Fruit fly (Drosophila melanogaster) whole organism, wandering third instar larva: ENCODE data around the gene Asator.

ENCODE experiments used
- CG9705 ChIP-seq: fragments of 200-800 bp; sonication (Bioruptor generic); optimal IDR thresholded peaks from 2 replicates; lab custom pipeline; 2018; ENCODE audit warnings: missing biosample characterization, mild to moderate bottlenecking, missing genetic modification characterization
- CrebA ChIP-seq: fragments of 200-800 bp; sonication (Bioruptor generic); optimal IDR thresholded peaks from 2 replicates; lab custom pipeline; 2016; ENCODE audit warnings: missing biosample characterization, mild to moderate bottlenecking, missing genetic modification characterization, borderline replicate concordance
- Dfd ChIP-seq: fragments of >200 bp; optimal IDR thresholded peaks from 2 replicates; lab custom pipeline; 2017; ENCODE audit warnings: missing biosample characterization, missing genetic modification characterization
- Dif ChIP-seq: fragments of 200-275, 200-300 bp; sonication (Bioruptor generic); optimal IDR thresholded peaks from 2 replicates; lab custom pipeline; 2018; ENCODE audit warnings: missing biosample characterization, missing genetic modification characterization; ENCODE audit not compliant: partially characterized antibody
- Hnf4 ChIP-seq: fragments of 200-800 bp; sonication (Bioruptor generic); optimal IDR thresholded peaks from 2 replicates; lab custom pipeline; 2016; ENCODE audit warnings: missing biosample characterization, mild to moderate bottlenecking, missing genetic modification characterization
- Hr78 ChIP-seq: fragments of >200 bp; optimal IDR thresholded peaks from 2 replicates; lab custom pipeline; 2017; ENCODE audit warnings: missing biosample characterization, missing genetic modification characterization
- Hr83 ChIP-seq: fragments of 200-300 bp; sonication (Bioruptor generic); optimal IDR thresholded peaks from 2 replicates; lab custom pipeline; 2016; ENCODE audit warnings: missing biosample characterization, mild to moderate bottlenecking, missing genetic modification characterization, moderate library complexity; ENCODE audit not compliant: poor library complexity, severe bottlenecking
- Jra ChIP-seq: sonication (Bioruptor generic); optimal IDR thresholded peaks from 2 replicates; lab custom pipeline; 2016; ENCODE audit warnings: missing biosample characterization, missing genetic modification characterization
- Mio ChIP-seq: sonication (Bioruptor generic); optimal IDR thresholded peaks from 2 replicates; lab custom pipeline; 2016; ENCODE audit warnings: missing biosample characterization, missing genetic modification characterization
- Myc ChIP-seq: fragments of >200 bp; optimal IDR thresholded peaks from 2 replicates; lab custom pipeline; 2017
- N ChIP-seq: fragments of >200 bp; optimal IDR thresholded peaks from 2 replicates; lab custom pipeline; 2018; ENCODE audit warnings: missing biosample characterization, missing external identifiers, missing genetic modification characterization
- OdsH ChIP-seq: fragments of 200-800 bp; sonication (Bioruptor generic); optimal IDR thresholded peaks from 2 replicates; lab custom pipeline; 2016; ENCODE audit warnings: missing biosample characterization, mild to moderate bottlenecking, missing genetic modification characterization
- Rel ChIP-seq, 2 experiments: fragments of 200-800 bp; sonication (Bioruptor generic) in 1 of 2; optimal IDR thresholded peaks; 2 replicates in 1 of 2; 3 replicates in 1 of 2; lab custom pipeline; 2016 to 2019; ENCODE audit warnings: mild to moderate bottlenecking in 2 of 2, missing biosample characterization in 2 of 2, missing genetic modification characterization in 2 of 2, moderate library complexity in 1 of 2
- Sp1 ChIP-seq: fragments of 200-800 bp; sonication (Bioruptor generic); optimal IDR thresholded peaks from 3 replicates; lab custom pipeline; 2019; ENCODE audit warnings: missing biosample characterization, mild to moderate bottlenecking, missing genetic modification characterization, moderate library complexity
- Vsx2 ChIP-seq: fragments of 200-300, 225-300 bp; sonication (Bioruptor generic); optimal IDR thresholded peaks from 2 replicates; lab custom pipeline; 2018; ENCODE audit warnings: missing biosample characterization, missing genetic modification characterization; ENCODE audit not compliant: partially characterized antibody
- brk ChIP-seq: fragments of 200-800 bp; sonication (Bioruptor generic); optimal IDR thresholded peaks from 2 replicates; lab custom pipeline; 2016; ENCODE audit warnings: missing biosample characterization, mild to moderate bottlenecking, missing genetic modification characterization
- dl ChIP-seq, 2 experiments: fragments of 175-275, 200-275 bp in 1 of 2; fragments of 200-275 bp in 1 of 2; sonication (Bioruptor generic); optimal IDR thresholded peaks; lab custom pipeline; 2018; ENCODE audit warnings: mild to moderate bottlenecking in 2 of 2, missing biosample characterization in 2 of 2, missing genetic modification characterization in 2 of 2, moderate library complexity in 2 of 2; ENCODE audit not compliant: partially characterized antibody in 2 of 2, insufficient read depth in 1 of 2
- dmrt93B ChIP-seq: fragments of 200-800 bp; sonication (Bioruptor generic); optimal IDR thresholded peaks from 2 replicates; lab custom pipeline; 2018; ENCODE audit warnings: missing biosample characterization, mild to moderate bottlenecking, missing genetic modification characterization
- dsf ChIP-seq: sonication (Bioruptor generic); optimal IDR thresholded peaks from 2 replicates; lab custom pipeline; 2016; ENCODE audit warnings: missing biosample characterization, missing genetic modification characterization, borderline replicate concordance
- ey ChIP-seq: fragments of 200-800 bp; sonication (Bioruptor generic); optimal IDR thresholded peaks from 2 replicates; lab custom pipeline; 2016; ENCODE audit warnings: missing biosample characterization, missing genetic modification characterization
- fru ChIP-seq: fragments of 200-800 bp; sonication (Bioruptor generic); optimal IDR thresholded peaks from 3 replicates; lab custom pipeline; 2016; ENCODE audit warnings: missing biosample characterization, mild to moderate bottlenecking, missing genetic modification characterization
- h ChIP-seq: fragments of 200-800 bp; sonication (Bioruptor generic); optimal IDR thresholded peaks from 3 replicates; lab custom pipeline; 2016; ENCODE audit warnings: missing biosample characterization, mild to moderate bottlenecking, missing genetic modification characterization
- jim ChIP-seq: fragments of 175-275, 200-325 bp; sonication (Bioruptor generic); optimal IDR thresholded peaks from 2 replicates; lab custom pipeline; 2016; ENCODE audit warnings: missing biosample characterization, mild to moderate bottlenecking, missing genetic modification characterization
- psq ChIP-seq: fragments of 200-800 bp; sonication (Bioruptor generic); optimal IDR thresholded peaks from 3 replicates; lab custom pipeline; 2017; ENCODE audit warnings: missing biosample characterization, mild to moderate bottlenecking, missing genetic modification characterization, moderate library complexity
- rgr ChIP-seq: fragments of 200-800 bp; sonication (Bioruptor generic); optimal IDR thresholded peaks from 3 replicates; lab custom pipeline; 2016; ENCODE audit warnings: missing biosample characterization, mild to moderate bottlenecking, missing genetic modification characterization
- usp ChIP-seq: fragments of >200 bp; optimal IDR thresholded peaks from 2 replicates; lab custom pipeline; 2017; ENCODE audit warnings: missing biosample characterization, missing genetic modification characterization
- woc ChIP-seq: sonication (Bioruptor generic); optimal IDR thresholded peaks from 2 replicates; lab custom pipeline; 2016; ENCODE audit warnings: missing biosample characterization, mild to moderate bottlenecking, missing genetic modification characterization

The Asator gene

dm6 chr4:505112-505619 lies 16.4 kb upstream of the Asator start:
- peak; percentile 41 for TF ChIP-seq Dif (GFP tag; lab: Kevin White, UChicago)
- TF ChIP-seq psq (GFP tag; lab: Kevin White, UChicago) = peak; percentile 51
- TF ChIP-seq Myc (lab: Kevin White, UChicago) = no peak
- TF ChIP-seq dmrt93B = no peak
- TF ChIP-seq dl (GFP tag; optimal IDR thresholded peaks at IDR 0.05; lab: Kevin White, UChicago; ENCODE audit: insufficient read depth in 1 of 2, partially characterized antibody in 2 of 2) = no peak
- TF ChIP-seq Jra = no peak
- TF ChIP-seq Dfd = no peak
- no peak for TF ChIP-seq Hnf4 (GFP tag; lab: Kevin White, UChicago)
- TF ChIP-seq h (GFP tag; lab: Kevin White, UChicago) = no peak
- TF ChIP-seq Rel (GFP tag; optimal IDR thresholded peaks at IDR 0.05; lab: Kevin White, UChicago) = no peak
- no peak for TF ChIP-seq Rel (tag; optimal IDR thresholded peaks at IDR 0.05; lab: Kevin White, UChicago)
- no peak for TF ChIP-seq fru
- no peak for TF ChIP-seq usp
- TF ChIP-seq, all 38 proteins: peak for 2

dm6 chr4:502510-503087 lies 13.8 kb upstream of the Asator start:
- TF ChIP-seq Hr78 (GFP tag; lab: Kevin White, UChicago) = no peak
- no peak for TF ChIP-seq Vsx2
- no peak for TF ChIP-seq Dfd
- no peak for TF ChIP-seq CG9705 (GFP tag; lab: Kevin White, UChicago)
- peak; percentile 6 for TF ChIP-seq Dif (GFP tag; lab: Kevin White, UChicago)
- TF ChIP-seq h (GFP tag; lab: Kevin White, UChicago) = no peak

dm6 chr4:501479-501993 lies 12.7 kb upstream of the Asator start, which contains the start of gene zfh2:
TSS of gene zfh2 (plus strand) at chr4:501810.
- TF ChIP-seq Vsx2 = peak; percentile 94
- TF ChIP-seq dsf (GFP tag; lab: Kevin White, UChicago) = no peak
- peak; percentile 25 for TF ChIP-seq OdsH (GFP tag; lab: Kevin White, UChicago)
- TF ChIP-seq CG9705 (GFP tag; lab: Kevin White, UChicago) = no peak
- TF ChIP-seq Hr83 (GFP tag; lab: Kevin White, UChicago) = no peak
- no peak for TF ChIP-seq woc (GFP tag; lab: Kevin White, UChicago)
- peak; percentile 83 for TF ChIP-seq Dif (GFP tag; lab: Kevin White, UChicago)
- peak; percentile 71 for TF ChIP-seq Jra
- TF ChIP-seq brk (GFP tag; lab: Kevin White, UChicago) = peak; percentile 35
- TF ChIP-seq Rel (GFP tag; optimal IDR thresholded peaks at IDR 0.05; lab: Kevin White, UChicago) = peak; percentile 45
- no peak for TF ChIP-seq Rel (tag; optimal IDR thresholded peaks at IDR 0.05; lab: Kevin White, UChicago)
- TF ChIP-seq fru = peak; percentile 88
- TF ChIP-seq dl (GFP tag; optimal IDR thresholded peaks at IDR 0.05; lab: Kevin White, UChicago; ENCODE audit: insufficient read depth in 1 of 2, partially characterized antibody in 2 of 2) = peak; percentile 78 to 87
- peak; percentile 16 for TF ChIP-seq rgr (GFP tag; lab: Kevin White, UChicago)
- TF ChIP-seq Hnf4 (GFP tag; lab: Kevin White, UChicago) = peak; percentile 4
- peak; percentile 2 for TF ChIP-seq Sp1 (GFP tag; lab: Kevin White, UChicago)
- peak; percentile 52 for TF ChIP-seq CrebA (GFP tag; lab: Kevin White, UChicago)

- TF ChIP-seq Dfd (peak; percentile 69), ey (GFP tag; lab: Kevin White, UChicago) (no peak)
These were observed 10.3 kb upstream of the Asator start for dm6 chr4:499080-499479.

dm6 chr4:498324-498850 lies 9.6 kb upstream of the Asator start:
- no peak for TF ChIP-seq Hr83 (GFP tag; lab: Kevin White, UChicago)
- no peak for TF ChIP-seq Sp1 (GFP tag; lab: Kevin White, UChicago)
- TF ChIP-seq Vsx2 = no peak
- TF ChIP-seq CrebA (GFP tag; lab: Kevin White, UChicago) = no peak
- no peak for TF ChIP-seq Mio (GFP tag; lab: Kevin White, UChicago)
- no peak for TF ChIP-seq jim
- TF ChIP-seq woc (GFP tag; lab: Kevin White, UChicago) = no peak
- TF ChIP-seq OdsH (GFP tag; lab: Kevin White, UChicago) = no peak
- no peak for TF ChIP-seq N (GFP tag; lab: Kevin White, UChicago)
- no peak for TF ChIP-seq Dif (GFP tag; lab: Kevin White, UChicago)
- TF ChIP-seq rgr (GFP tag; lab: Kevin White, UChicago) = no peak
- no peak for TF ChIP-seq Hr78 (GFP tag; lab: Kevin White, UChicago)
- no peak for TF ChIP-seq psq (GFP tag; lab: Kevin White, UChicago)
